Worm (Caenorhabditis elegans): Measurements from ENCODE around the gene Y46H3D.8.

DNA sequence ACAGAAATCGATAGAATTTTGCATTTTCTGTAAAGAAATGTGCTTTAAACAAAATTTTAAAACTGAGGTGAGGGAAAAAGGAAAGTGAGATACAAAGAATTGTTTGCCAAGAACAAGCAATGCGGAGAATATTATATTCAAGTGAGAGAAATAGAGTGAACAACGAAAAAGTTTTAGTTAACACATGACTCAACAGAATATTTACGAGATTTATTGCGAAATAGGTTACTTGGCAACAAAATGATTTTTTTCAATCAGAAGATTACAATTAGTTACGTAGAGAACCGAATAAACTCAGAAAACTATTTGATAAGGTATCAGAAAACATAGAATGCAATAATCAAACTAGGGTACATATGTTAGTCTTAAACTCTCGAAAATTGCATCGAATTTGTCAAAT is 9.6 kb downstream of the Y46H3D.8 start, which contains the start of gene nhr-117:
- TF ChIP-seq flt-1 (GFP tag; IDR thresholded peaks at IDR 0.05), result no peak
- TF ChIP-seq ztf-29 (GFP tag; IDR thresholded peaks at IDR 0.05), result no peak
- no peak for TF ChIP-seq cog-1 (tag; optimal IDR thresholded peaks at IDR 0.05)
- no peak for TF ChIP-seq ztf-23 (GFP tag; IDR thresholded peaks at IDR 0.05)
- TF ChIP-seq tab-1 (GFP tag; IDR thresholded peaks at IDR 0.05), result no peak
- TF ChIP-seq ref-1 (GFP tag; conservative IDR thresholded peaks at IDR 0.05), result no peak
- no peak for TF ChIP-seq med-1 (GFP tag; optimal IDR thresholded peaks at IDR 0.05; ENCODE audit: insufficient read depth)
- no peak for TF ChIP-seq klf-2 (GFP tag; conservative IDR thresholded peaks at IDR 0.05)
